Worm (Caenorhabditis elegans) whole organism, L3 larva: Measurements from ENCODE around the gene H42K12.3.

Experiments
- ZK546.5 ChIP-seq: sonication (generic microtip); optimal IDR thresholded peaks from 2 replicates; lab custom pipeline; 2017; ENCODE audit warnings: missing biosample characterization, missing genetic modification characterization
- ceh-28 ChIP-seq: fragments of 150-350 bp; optimal IDR thresholded peaks from 2 replicates; lab custom pipeline; 2014; ENCODE audit warnings: missing biosample characterization, missing genetic modification reagents, missing genetic modification characterization
- daf-12 ChIP-seq: fragments of 150-350 bp; optimal IDR thresholded peaks from 2 replicates; lab custom pipeline; 2014; ENCODE audit warnings: missing biosample characterization, missing genetic modification reagents, missing genetic modification characterization
- egl-5 ChIP-seq: fragments of 150-350 bp; optimal IDR thresholded peaks from 2 replicates; lab custom pipeline; 2017; ENCODE audit warnings: missing biosample characterization, missing genetic modification reagents, missing genetic modification characterization, inconsistent platforms
- elt-2 ChIP-seq: sonication (generic microtip); optimal IDR thresholded peaks from 2 replicates; lab custom pipeline; 2016; ENCODE audit warnings: missing genetic modification reagents, mild to moderate bottlenecking, missing genetic modification characterization, missing compliant biosample characterization
- elt-3 ChIP-seq, 3 experiments: fragments of 150-350 bp in 1 of 3; sonication (generic microtip) in 2 of 3; optimal IDR thresholded peaks; 2 replicates in 2 of 3; 4 replicates in 1 of 3; lab custom pipeline; 2014 to 2017; ENCODE audit warnings: missing biosample characterization in 3 of 3, missing genetic modification characterization in 3 of 3
- hmg-11 ChIP-seq: sonication (generic microtip); optimal IDR thresholded peaks from 2 replicates; lab custom pipeline; 2016; ENCODE audit warnings: missing genetic modification characterization, missing compliant biosample characterization
- jun-1 ChIP-seq: fragments of 150-350 bp; optimal IDR thresholded peaks from 2 replicates; lab custom pipeline; 2014; ENCODE audit warnings: missing biosample characterization, missing genetic modification reagents, missing genetic modification characterization
- lin-39 ChIP-seq: fragments of 150-350 bp; optimal IDR thresholded peaks from 2 replicates; lab custom pipeline; 2018; ENCODE audit warnings: missing biosample characterization, missing genetic modification reagents, missing genetic modification characterization
- lsy-12 ChIP-seq: sonication (generic microtip); optimal IDR thresholded peaks from 2 replicates; lab custom pipeline; 2016; ENCODE audit warnings: mild to moderate bottlenecking, missing genetic modification characterization, missing compliant biosample characterization
- mdl-1 ChIP-seq: fragments of 150-350 bp; optimal IDR thresholded peaks from 2 replicates; lab custom pipeline; 2014; ENCODE audit warnings: missing biosample characterization, missing genetic modification characterization
- nhr-11 ChIP-seq: fragments of 150-350 bp; optimal IDR thresholded peaks from 2 replicates; lab custom pipeline; 2014; ENCODE audit warnings: missing biosample characterization, missing genetic modification characterization
- nhr-237 ChIP-seq: fragments of 150-350 bp; optimal IDR thresholded peaks from 2 replicates; lab custom pipeline; 2014; ENCODE audit warnings: missing biosample characterization, missing genetic modification characterization
- nhr-25 ChIP-seq: sonication (generic microtip); optimal IDR thresholded peaks from 2 replicates; lab custom pipeline; 2017; ENCODE audit warnings: missing biosample characterization, missing genetic modification characterization
- nhr-43 ChIP-seq: sonication (generic microtip); optimal IDR thresholded peaks from 2 replicates; lab custom pipeline; 2016; ENCODE audit warnings: mild to moderate bottlenecking, missing genetic modification characterization, missing compliant biosample characterization; ENCODE audit not compliant: poor library complexity, severe bottlenecking

The H42K12.3 gene

DNA sequence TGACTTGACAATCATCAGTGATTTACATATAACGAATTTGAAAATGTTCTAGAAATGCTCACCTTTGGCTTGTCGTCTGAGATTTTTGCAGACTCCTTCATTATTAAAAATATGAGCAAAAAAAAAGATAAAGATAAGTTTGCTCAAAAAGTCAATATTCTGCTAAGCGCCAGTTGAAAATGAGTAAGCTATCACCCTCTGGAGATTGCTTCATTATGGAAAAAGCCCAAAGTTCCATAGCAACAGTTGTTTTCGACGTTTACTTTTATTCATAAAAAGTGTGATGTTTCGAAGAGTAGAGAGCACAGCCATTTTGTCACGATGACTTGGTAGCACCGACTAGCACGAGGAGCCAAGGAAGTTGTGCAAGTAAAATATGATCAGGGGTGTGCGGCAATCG, 47.1 kb downstream of the H42K12.3 start, which contains the start of gene F56C3.3:
TSS of gene F56C3.3 (minus strand) at position 101 of the 400 bp plus-strand sequence.
- TF ChIP-seq egl-5 (tag; lab: Kevin White, UChicago) (no peak), jun-1 (tag; lab: Kevin White, UChicago) (no peak), nhr-25 (tag; lab: Kevin White, UChicago) (no peak), ZK546.5 (tag; lab: Kevin White, UChicago) (no peak)

DNA sequence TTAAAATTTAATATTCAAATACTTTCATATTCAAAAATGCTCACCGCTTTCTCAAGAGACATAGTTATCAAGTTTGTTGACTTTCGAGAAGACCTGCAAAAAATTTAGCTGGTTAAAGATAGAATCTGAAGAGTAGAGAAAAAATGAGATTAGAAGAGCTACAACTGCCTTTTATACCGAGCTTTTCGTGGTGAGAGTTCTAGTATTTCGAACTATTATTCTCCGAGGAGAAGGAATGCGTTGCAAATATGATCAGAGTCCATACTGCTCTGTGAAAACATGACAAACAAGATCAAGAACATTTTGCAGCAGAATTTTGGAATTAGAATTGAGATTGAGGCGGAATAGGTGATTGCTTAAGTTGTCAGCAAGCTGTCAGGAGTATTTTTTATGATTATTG, 49.4 kb downstream of the H42K12.3 start, which contains the start of gene F56C3.4:
TSS of gene F56C3.4 (minus strand) at position 101 of the 400 bp plus-strand sequence.
- TF ChIP-seq elt-2 (tag; lab: Kevin White, UChicago), result no peak
- TF ChIP-seq mdl-1, result no peak
- TF ChIP-seq elt-3 (tag; optimal IDR thresholded peaks at IDR 0.05; lab: Kevin White, UChicago), result no peak
- no peak for TF ChIP-seq lin-39 (tag; lab: Kevin White, UChicago)
- no peak for TF ChIP-seq nhr-237 (tag; lab: Kevin White, UChicago)
- no peak for TF ChIP-seq daf-12 (tag; lab: Kevin White, UChicago)
- no peak for TF ChIP-seq nhr-11
- no peak for TF ChIP-seq ceh-28
- TF ChIP-seq nhr-43 (tag; lab: Kevin White, UChicago), result no peak
- no peak for TF ChIP-seq lsy-12 (tag; lab: Kevin White, UChicago)
- TF ChIP-seq hmg-11 (tag; lab: Kevin White, UChicago), result no peak
- no peak for TF ChIP-seq ZK546.5 (tag; lab: Kevin White, UChicago)
- TF ChIP-seq, all 47 proteins: peak for 0
